ENCODE assay signal across 6 worm cellular contexts in the genomic region with DNA sequence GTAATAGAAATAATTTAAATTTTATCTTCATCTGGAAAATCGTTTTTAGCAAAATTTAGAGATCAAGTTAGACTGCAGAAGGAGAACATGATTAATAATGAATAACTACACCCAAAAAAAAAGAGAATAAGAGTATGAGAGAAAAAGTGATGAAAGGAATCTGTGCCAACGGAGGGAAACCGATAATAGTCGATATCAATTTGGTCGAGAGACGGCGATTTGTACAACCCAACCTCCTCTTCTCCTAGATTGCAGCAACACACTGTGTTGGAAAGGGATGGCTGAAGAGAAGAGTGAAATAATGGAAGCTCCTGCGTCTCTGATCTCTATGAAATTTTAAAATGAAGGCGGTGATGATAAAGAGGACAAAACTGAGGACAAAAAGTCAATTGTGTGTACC.
TF ChIP-seq lines count a peak whose summit lies in the region.

No protein-coding gene starts in this region.

TF ChIP-seq in whole organism, L1 larva, 84 proteins besides CTCF, POLR2A, EP300 and RAD21 (continues in another document):
- no peak for TF ChIP-seq irx-1 (tag; optimal IDR thresholded peaks at IDR 0.05; lab: Kevin White, UChicago)
- TF ChIP-seq jun-1 (tag; optimal IDR thresholded peaks at IDR 0.05; lab: Kevin White, UChicago) = peak; percentile 16
- no peak for TF ChIP-seq alr-1 (tag; optimal IDR thresholded peaks at IDR 0.05; lab: Kevin White, UChicago; ENCODE audit: borderline replicate concordance)
- TF ChIP-seq sptf-1 (tag; optimal IDR thresholded peaks at IDR 0.05; lab: Kevin White, UChicago) = no peak
- TF ChIP-seq unc-30 (tag; optimal IDR thresholded peaks at IDR 0.05; lab: Kevin White, UChicago) = no peak
- TF ChIP-seq elt-3 (tag; optimal IDR thresholded peaks at IDR 0.05; lab: Kevin White, UChicago) = peak in 1 of 6 experiments; percentile 26
- TF ChIP-seq ces-1 (GFP tag; optimal IDR thresholded peaks at IDR 0.05; lab: Kevin White, UChicago) = no peak
- TF ChIP-seq efl-1 (optimal IDR thresholded peaks at IDR 0.05; lab: Kevin White, UChicago) = no peak
- peak in 1 of 2 experiments; percentile 56 for TF ChIP-seq efl-1 (GFP tag; optimal IDR thresholded peaks at IDR 0.05 in 1 of 2; lab: Kevin White, UChicago)
- no peak for TF ChIP-seq pag-3 (tag; optimal IDR thresholded peaks at IDR 0.05; lab: Kevin White, UChicago; ENCODE audit: borderline replicate concordance, insufficient read depth)
- no peak for TF ChIP-seq ceh-88 (GFP tag; IDR thresholded peaks at IDR 0.05; lab: Robert Waterston, UW)
- no peak for TF ChIP-seq nhr-90 (tag; optimal IDR thresholded peaks at IDR 0.05; lab: Kevin White, UChicago; ENCODE audit: poor library complexity)
- TF ChIP-seq lin-14 (GFP tag; optimal IDR thresholded peaks at IDR 0.05; lab: Kevin White, UChicago) = peak; percentile 23
- TF ChIP-seq pqm-1 (tag; optimal IDR thresholded peaks at IDR 0.05; lab: Kevin White, UChicago) = peak; percentile 60

TF ChIP-seq in whole organism, L2 larva, 48 proteins besides CTCF, POLR2A, EP300 and RAD21:
- TF ChIP-seq crh-2 (tag; optimal IDR thresholded peaks at IDR 0.05; lab: Kevin White, UChicago) (peak; percentile 48), ama-1 (optimal IDR thresholded peaks at IDR 0.05; lab: Kevin White, UChicago) (no peak), mbf-1 (tag; optimal IDR thresholded peaks at IDR 0.05; lab: Kevin White, UChicago) (no peak), sma-9 (GFP tag; optimal IDR thresholded peaks at IDR 0.05; lab: Kevin White, UChicago) (peak; percentile 21), sma-9 (tag; optimal IDR thresholded peaks at IDR 0.05; lab: Kevin White, UChicago) (no peak), lin-11 (tag; optimal IDR thresholded peaks at IDR 0.05; lab: Kevin White, UChicago) (no peak), unc-55 (GFP tag; optimal IDR thresholded peaks at IDR 0.05; lab: Kevin White, UChicago) (no peak), sma-3 (GFP tag; optimal IDR thresholded peaks at IDR 0.05; lab: Kevin White, UChicago) (peak; percentile 47), elt-1 (tag; optimal IDR thresholded peaks at IDR 0.05; lab: Kevin White, UChicago) (no peak), fos-1 (tag; optimal IDR thresholded peaks at IDR 0.05; lab: Kevin White, UChicago) (peak; percentile 91), nhr-11 (tag; optimal IDR thresholded peaks at IDR 0.05; lab: Kevin White, UChicago) (no peak)

TF ChIP-seq in whole organism, L3 larva, 47 proteins besides CTCF, POLR2A, EP300 and RAD21 (continues in another document):
- TF ChIP-seq jun-1 (tag; optimal IDR thresholded peaks at IDR 0.05; lab: Kevin White, UChicago) = peak; percentile 85
- TF ChIP-seq tbx-2 (tag; optimal IDR thresholded peaks at IDR 0.05; lab: Kevin White, UChicago) = no peak
- no peak for TF ChIP-seq lin-15B (tag; optimal IDR thresholded peaks at IDR 0.05; lab: Kevin White, UChicago)
- TF ChIP-seq lsy-12 (tag; optimal IDR thresholded peaks at IDR 0.05; lab: Kevin White, UChicago) = no peak
- TF ChIP-seq elt-3 (tag; optimal IDR thresholded peaks at IDR 0.05; lab: Kevin White, UChicago) = no peak
- TF ChIP-seq daf-12 (tag; optimal IDR thresholded peaks at IDR 0.05; lab: Kevin White, UChicago) = no peak
- TF ChIP-seq nfya-1 (tag; optimal IDR thresholded peaks at IDR 0.05; lab: Kevin White, UChicago; ENCODE audit: insufficient read depth) = no peak
- TF ChIP-seq ztf-4 (tag; optimal IDR thresholded peaks at IDR 0.05; lab: Kevin White, UChicago) = no peak
- TF ChIP-seq elt-2 (tag; optimal IDR thresholded peaks at IDR 0.05; lab: Kevin White, UChicago) = peak; percentile 77
- TF ChIP-seq aly-2 (tag; optimal IDR thresholded peaks at IDR 0.05; lab: Kevin White, UChicago) = no peak
- TF ChIP-seq nhr-43 (tag; optimal IDR thresholded peaks at IDR 0.05; lab: Kevin White, UChicago; ENCODE audit: poor library complexity, severe bottlenecking) = no peak
- no peak for TF ChIP-seq ceh-9 (tag; optimal IDR thresholded peaks at IDR 0.05; lab: Kevin White, UChicago)
- peak; percentile 20 for TF ChIP-seq pqm-1 (tag; optimal IDR thresholded peaks at IDR 0.05; lab: Kevin White, UChicago)
- TF ChIP-seq lin-39 (tag; optimal IDR thresholded peaks at IDR 0.05; lab: Kevin White, UChicago) = no peak
- TF ChIP-seq ama-1 (optimal IDR thresholded peaks at IDR 0.05; lab: Kevin White, UChicago) = no peak
- TF ChIP-seq nhr-25 (tag; optimal IDR thresholded peaks at IDR 0.05; lab: Kevin White, UChicago) = no peak

TF ChIP-seq in whole organism, L4 larva, 104 proteins besides CTCF, POLR2A, EP300 and RAD21 (continues in another document):
- no peak for TF ChIP-seq tra-1 (GFP tag; IDR thresholded peaks at IDR 0.05; lab: Robert Waterston, UW)
- TF ChIP-seq lin-29 (GFP tag; IDR thresholded peaks at IDR 0.05; lab: Robert Waterston, UW) = no peak
- no peak for TF ChIP-seq daf-8 (GFP tag; IDR thresholded peaks at IDR 0.05; lab: Robert Waterston, UW)
- TF ChIP-seq ceh-62 (tag; optimal IDR thresholded peaks at IDR 0.05; lab: Kevin White, UChicago) = no peak
- peak; percentile 37 for TF ChIP-seq mep-1 (tag; optimal IDR thresholded peaks at IDR 0.05; lab: Kevin White, UChicago)
- peak; percentile 77 for TF ChIP-seq dmd-6 (GFP tag; IDR thresholded peaks at IDR 0.05; lab: Robert Waterston, UW)
- TF ChIP-seq set-16 (GFP tag; IDR thresholded peaks at IDR 0.05; lab: Robert Waterston, UW) = no peak
- peak; percentile 89 for TF ChIP-seq pqm-1 (tag; optimal IDR thresholded peaks at IDR 0.05; lab: Kevin White, UChicago)
- TF ChIP-seq zag-1 (tag; optimal IDR thresholded peaks at IDR 0.05; lab: Kevin White, UChicago) = no peak
- TF ChIP-seq unc-62 (GFP tag; optimal IDR thresholded peaks at IDR 0.05 in 1 of 2; lab: Kevin White, UChicago) = peak in 1 of 2 experiments; percentile 19
- TF ChIP-seq unc-62 (tag; optimal IDR thresholded peaks at IDR 0.05; lab: Kevin White, UChicago) = no peak
- TF ChIP-seq daf-16 (GFP tag; optimal IDR thresholded peaks at IDR 0.05; lab: Kevin White, UChicago) = no peak
- TF ChIP-seq daf-16 (tag; optimal IDR thresholded peaks at IDR 0.05; lab: Kevin White, UChicago) = peak; percentile 2
- TF ChIP-seq duxl-1 (tag; optimal IDR thresholded peaks at IDR 0.05; lab: Kevin White, UChicago; ENCODE audit: poor library complexity) = peak; percentile 10
- no peak for TF ChIP-seq vab-7 (GFP tag; IDR thresholded peaks at IDR 0.05; lab: Robert Waterston, UW)
- peak; percentile 36 for TF ChIP-seq mes-2 (tag; optimal IDR thresholded peaks at IDR 0.05; lab: Kevin White, UChicago; ENCODE audit: poor library complexity, severe bottlenecking)
- TF ChIP-seq nhr-28 (tag; optimal IDR thresholded peaks at IDR 0.05; lab: Kevin White, UChicago) = peak; percentile 74

TF ChIP-seq in whole organism, late embryonic, 69 proteins besides CTCF, POLR2A, EP300 and RAD21:
- TF ChIP-seq elt-2 (tag; optimal IDR thresholded peaks at IDR 0.05; lab: Kevin White, UChicago) = peak; percentile 1
- no peak for TF ChIP-seq C08G9.2 (tag; optimal IDR thresholded peaks at IDR 0.05; lab: Kevin White, UChicago)

TF ChIP-seq in whole organism, young adult, 124 proteins besides CTCF, POLR2A, EP300 and RAD21:
- no peak for TF ChIP-seq lin-40 (tag; optimal IDR thresholded peaks at IDR 0.05; lab: Kevin White, UChicago)
- TF ChIP-seq dox-1 (GFP tag; IDR thresholded peaks at IDR 0.05; lab: Robert Waterston, UW) = 0 out of 2 replicates have a peak, but pooled peaks have one; percentile 40
- 0 out of 2 replicates have a peak, but pooled peaks have one; percentile 24 for TF ChIP-seq nfyb-1 (GFP tag; IDR thresholded peaks at IDR 0.05; lab: Robert Waterston, UW)
- TF ChIP-seq attf-5 (GFP tag; optimal IDR thresholded peaks at IDR 0.05; lab: Kevin White, UChicago) = peak; percentile 34
- TF ChIP-seq ets-4 (GFP tag; optimal IDR thresholded peaks at IDR 0.05; lab: Kevin White, UChicago) = peak; percentile 30
- no peak for TF ChIP-seq attf-6 (GFP tag; IDR thresholded peaks at IDR 0.05; lab: Robert Waterston, UW)
- peak; percentile 96 for TF ChIP-seq nhr-80 (tag; optimal IDR thresholded peaks at IDR 0.05; lab: Kevin White, UChicago)
